Worm (Caenorhabditis elegans) whole organism, L1 larva: ENCODE measurements around the gene cyp-43A1.

Source experiments
- C16A3.4 ChIP-seq: fragments of 150-350 bp; optimal IDR thresholded peaks from 2 replicates; lab custom pipeline; 2014; ENCODE audit warnings: missing biosample characterization, missing genetic modification characterization
- C34B4.2 ChIP-seq: sonication (generic microtip); optimal IDR thresholded peaks from 2 replicates; lab custom pipeline; 2017; ENCODE audit warnings: mild to moderate bottlenecking, missing genetic modification characterization, missing compliant biosample characterization
- Y116A8C.19 ChIP-seq: sonication (generic microtip); optimal IDR thresholded peaks from 2 replicates; lab custom pipeline; 2016; ENCODE audit warnings: missing compliant biosample characterization, missing genetic modification characterization, borderline replicate concordance
- aha-1 ChIP-seq: fragments of 150-350 bp; optimal IDR thresholded peaks from 2 replicates; lab custom pipeline; 2014; ENCODE audit warnings: missing biosample characterization, missing genetic modification characterization
- alr-1 ChIP-seq: fragments of 200-800 bp; sonication (Bioruptor generic); optimal IDR thresholded peaks from 2 replicates; lab custom pipeline; 2018; ENCODE audit warnings: borderline replicate concordance, mild to moderate bottlenecking, missing genetic modification characterization, missing compliant biosample characterization
- ama-1 ChIP-seq: fragments of 150-350 bp; optimal IDR thresholded peaks from 2 replicates; lab custom pipeline; 2014
- blmp-1 ChIP-seq: fragments of 150-350 bp; optimal IDR thresholded peaks from 2 replicates; lab custom pipeline; 2014; ENCODE audit warnings: missing biosample characterization, missing genetic modification characterization
- ceh-63 ChIP-seq: fragments of 200-800 bp; sonication (Bioruptor generic); optimal IDR thresholded peaks from 2 replicates; lab custom pipeline; 2018; ENCODE audit warnings: mild to moderate bottlenecking, missing genetic modification characterization, missing compliant biosample characterization
- ceh-82 ChIP-seq, 3 experiments: fragments of 150-350 bp in 1 of 3; sonication (generic microtip) in 2 of 3; optimal IDR thresholded peaks; 2 replicates each; lab custom pipeline; 2014 to 2017; ENCODE audit warnings: missing biosample characterization in 3 of 3, missing genetic modification characterization in 3 of 3
- ceh-88 ChIP-seq: fragments of 200-800 bp; sonication (Bioruptor generic); IDR thresholded peaks from 2 replicates; pipeline ENCODE4 v1.3.6; 2022; ENCODE audit warnings: missing genetic modification characterization, missing compliant biosample characterization
- ces-1 ChIP-seq: fragments of 150-350 bp; optimal IDR thresholded peaks from 2 replicates; lab custom pipeline; 2014; ENCODE audit warnings: missing biosample characterization, missing genetic modification reagents, missing genetic modification characterization
- egl-13 ChIP-seq: sonication (generic microtip); optimal IDR thresholded peaks from 2 replicates; lab custom pipeline; 2016; ENCODE audit warnings: missing genotype, missing genetic modification reagents, missing genetic modification characterization, missing compliant biosample characterization
- elt-2 ChIP-seq: sonication (generic microtip); optimal IDR thresholded peaks from 2 replicates; lab custom pipeline; 2016; ENCODE audit warnings: missing genetic modification characterization, mild to moderate bottlenecking, inconsistent platforms, missing compliant biosample characterization, missing genetic modification reagents
- ets-5 ChIP-seq: fragments of 200-800 bp; sonication (Bioruptor generic); IDR thresholded peaks from 2 replicates; pipeline ENCODE4 v1.3.6; 2022; ENCODE audit warnings: missing genetic modification characterization, missing compliant biosample characterization
- grh-1 ChIP-seq: fragments of 200-800 bp; sonication (Bioruptor generic); IDR thresholded peaks from 2 replicates; pipeline ENCODE4 v1.3.6; 2022; ENCODE audit warnings: missing genetic modification reagents, missing genetic modification characterization, missing compliant biosample characterization
- hpl-2 ChIP-seq: fragments of 150-350 bp; optimal IDR thresholded peaks from 2 replicates; lab custom pipeline; 2014; ENCODE audit warnings: missing biosample characterization, missing genetic modification reagents, missing genetic modification characterization
- isw-1 ChIP-seq: fragments of 200-800 bp; sonication (Bioruptor generic); IDR thresholded peaks from 2 replicates; pipeline ENCODE4 v1.3.6; 2022; ENCODE audit warnings: missing genetic modification characterization, missing compliant biosample characterization
- jun-1 ChIP-seq: fragments of 150-350 bp; optimal IDR thresholded peaks from 2 replicates; lab custom pipeline; 2014; ENCODE audit warnings: missing biosample characterization, missing genetic modification reagents, missing genetic modification characterization
- lin-14 ChIP-seq: fragments of 200-800 bp; sonication (Bioruptor generic); optimal IDR thresholded peaks from 2 replicates; lab custom pipeline; 2018; ENCODE audit warnings: mild to moderate bottlenecking, missing genetic modification characterization, moderate library complexity, missing compliant biosample characterization
- lin-15B ChIP-seq: fragments of 150-350 bp; sonication (generic microtip); optimal IDR thresholded peaks from 3 replicates; lab custom pipeline; 2014; ENCODE audit warnings: missing biosample characterization, missing genetic modification characterization
- lsy-2 ChIP-seq, 2 experiments: fragments of 150-350 bp; optimal IDR thresholded peaks; 2 replicates each; lab custom pipeline; 2014; ENCODE audit warnings: missing biosample characterization in 2 of 2, missing genetic modification characterization in 2 of 2
- mab-9 ChIP-seq: fragments of 200-800 bp; sonication (Bioruptor generic); IDR thresholded peaks from 2 replicates; pipeline ENCODE4 v1.3.6; 2022; ENCODE audit warnings: missing genetic modification reagents, missing genetic modification characterization, missing compliant biosample characterization
- mef-2 ChIP-seq: fragments of 150-350 bp; optimal IDR thresholded peaks from 2 replicates; lab custom pipeline; 2014; ENCODE audit warnings: missing biosample characterization, missing genetic modification characterization
- nhr-11 ChIP-seq: fragments of 150-350 bp; optimal IDR thresholded peaks from 2 replicates; lab custom pipeline; 2014; ENCODE audit warnings: missing biosample characterization, missing genetic modification characterization
- nhr-20 ChIP-seq: sonication (generic microtip); optimal IDR thresholded peaks from 2 replicates; lab custom pipeline; 2016; ENCODE audit warnings: mild to moderate bottlenecking, missing genetic modification characterization, missing compliant biosample characterization
- nhr-47 ChIP-seq: sonication (generic microtip); optimal IDR thresholded peaks from 2 replicates; lab custom pipeline; 2016; ENCODE audit warnings: mild to moderate bottlenecking, missing genetic modification characterization, moderate library complexity, missing compliant biosample characterization
- nhr-71 ChIP-seq: sonication (generic microtip); optimal IDR thresholded peaks from 2 replicates; lab custom pipeline; 2016; ENCODE audit warnings: mild to moderate bottlenecking, missing genetic modification characterization, moderate library complexity, missing compliant biosample characterization
- nhr-76 ChIP-seq: sonication (generic microtip); optimal IDR thresholded peaks from 2 replicates; lab custom pipeline; 2017; ENCODE audit warnings: missing biosample characterization, missing genetic modification characterization
- nhr-77 ChIP-seq: fragments of 150-350 bp; optimal IDR thresholded peaks from 2 replicates; lab custom pipeline; 2014; ENCODE audit warnings: missing biosample characterization, missing genetic modification characterization
- pqm-1 ChIP-seq: sonication (generic microtip); optimal IDR thresholded peaks from 3 replicates; lab custom pipeline; 2017; ENCODE audit warnings: missing biosample characterization, missing genetic modification characterization
- rnt-1 ChIP-seq: sonication (generic microtip); optimal IDR thresholded peaks from 2 replicates; lab custom pipeline; 2016; ENCODE audit warnings: mild to moderate bottlenecking, missing genetic modification characterization, moderate library complexity, missing compliant biosample characterization
- snu-23 ChIP-seq: sonication (generic microtip); optimal IDR thresholded peaks from 2 replicates; lab custom pipeline; 2016; ENCODE audit warnings: missing genetic modification characterization, missing compliant biosample characterization
- sptf-1 ChIP-seq: fragments of 150-350 bp; optimal IDR thresholded peaks from 2 replicates; lab custom pipeline; 2014; ENCODE audit warnings: missing biosample characterization, missing genetic modification characterization
- sup-37 ChIP-seq: fragments of 200-800 bp; sonication (Bioruptor generic); optimal IDR thresholded peaks from 2 replicates; lab custom pipeline; 2018; ENCODE audit warnings: mild to moderate bottlenecking, missing genetic modification characterization, missing compliant biosample characterization
- tbx-2 ChIP-seq: sonication (generic microtip); optimal IDR thresholded peaks from 2 replicates; lab custom pipeline; 2016; ENCODE audit warnings: missing genetic modification characterization, missing compliant biosample characterization
- tlp-1 ChIP-seq: fragments of 150-350 bp; optimal IDR thresholded peaks from 2 replicates; lab custom pipeline; 2014; ENCODE audit warnings: missing biosample characterization, missing genetic modification characterization
- unc-86 ChIP-seq: sonication (generic microtip); optimal IDR thresholded peaks from 2 replicates; lab custom pipeline; 2016; ENCODE audit warnings: missing genetic modification characterization, missing compliant biosample characterization
- unc-98 ChIP-seq: fragments of 200-800 bp; sonication (Bioruptor generic); IDR thresholded peaks from 2 replicates; pipeline ENCODE4 v1.3.6; 2022; ENCODE audit warnings: missing genetic modification characterization, missing compliant biosample characterization
- vab-15 ChIP-seq: sonication (generic microtip); optimal IDR thresholded peaks from 2 replicates; lab custom pipeline; 2017; ENCODE audit warnings: missing genotype, mild to moderate bottlenecking, missing genetic modification characterization, missing compliant biosample characterization
- zag-1 ChIP-seq: fragments of 150-350 bp; optimal IDR thresholded peaks from 2 replicates; lab custom pipeline; 2014; ENCODE audit warnings: missing biosample characterization, missing genetic modification characterization
- ztf-4 ChIP-seq: fragments of 150-350 bp; optimal IDR thresholded peaks from 2 replicates; lab custom pipeline; 2014; ENCODE audit warnings: missing biosample characterization, missing genetic modification characterization

Gene cyp-43A1

ce11 chrX:5720124-5720523, 5.8 kb downstream of the cyp-43A1 start, which contains the start of gene C41G11.1:
Gene C41G11.1 (minus strand): TSS chrX:5720224.
- TF ChIP-seq lin-15B (tag; lab: Kevin White, UChicago): no peak

- TF ChIP-seq ztf-4 (tag; lab: Kevin White, UChicago): no peak
- TF ChIP-seq ceh-82 (tag; optimal IDR thresholded peaks at IDR 0.05; lab: Kevin White, UChicago): no peak
- no peak for TF ChIP-seq nhr-47 (tag; lab: Kevin White, UChicago)
- no peak for TF ChIP-seq isw-1 (GFP tag; lab: Robert Waterston, UW)
- no peak for TF ChIP-seq ama-1
- no peak for TF ChIP-seq lin-14 (GFP tag; lab: Kevin White, UChicago)
- no peak for TF ChIP-seq snu-23 (GFP tag; lab: Kevin White, UChicago)
- TF ChIP-seq lsy-2 (tag; optimal IDR thresholded peaks at IDR 0.05; lab: Kevin White, UChicago): no peak
- TF ChIP-seq vab-15 (tag; lab: Kevin White, UChicago): no peak
- TF ChIP-seq elt-2: no peak
- TF ChIP-seq sup-37 (GFP tag; lab: Kevin White, UChicago): no peak
- TF ChIP-seq egl-13 (tag; lab: Kevin White, UChicago): no peak
- TF ChIP-seq tbx-2 (tag; lab: Kevin White, UChicago): no peak
- no peak for TF ChIP-seq alr-1
Measured at ce11 chrX:5720929-5721328, 6.6 kb downstream of the cyp-43A1 start.

- TF ChIP-seq nhr-11 (tag; lab: Kevin White, UChicago) (no peak), nhr-71 (tag; lab: Kevin White, UChicago) (peak; percentile 12), ces-1 (no peak), lsy-2 (tag; optimal IDR thresholded peaks at IDR 0.05; lab: Kevin White, UChicago) (no peak), sptf-1 (tag; lab: Kevin White, UChicago) (no peak), zag-1 (tag; lab: Kevin White, UChicago) (no peak), nhr-20 (tag; lab: Kevin White, UChicago) (no peak), aha-1 (no peak), snu-23 (GFP tag; lab: Kevin White, UChicago) (no peak), unc-86 (tag; lab: Kevin White, UChicago) (no peak), pqm-1 (tag; lab: Kevin White, UChicago) (no peak), nhr-47 (tag; lab: Kevin White, UChicago) (peak; percentile 27), nhr-76 (tag; lab: Kevin White, UChicago) (no peak), C34B4.2 (tag; lab: Kevin White, UChicago) (no peak), nhr-77 (tag; lab: Kevin White, UChicago) (no peak), tlp-1 (no peak), ets-5 (GFP tag; lab: Robert Waterston, UW) (no peak)
Measured at ce11 chrX:5723758-5724157, 9.4 kb downstream of the cyp-43A1 start.

- peak; percentile 27 for TF ChIP-seq ceh-63 (GFP tag; lab: Kevin White, UChicago)
- peak; percentile 54 for TF ChIP-seq lin-14 (GFP tag; lab: Kevin White, UChicago)
- TF ChIP-seq nhr-11 (tag; lab: Kevin White, UChicago): no peak
Measured at ce11 chrX:5724544-5724943, 10.2 kb downstream of the cyp-43A1 start.

- TF ChIP-seq hpl-2 (GFP tag; lab: Kevin White, UChicago): no peak
- no peak for TF ChIP-seq nhr-76 (tag; lab: Kevin White, UChicago)
- TF ChIP-seq mab-9 (GFP tag; lab: Robert Waterston, UW): no peak
- no peak for TF ChIP-seq blmp-1 (tag; lab: Kevin White, UChicago)
- TF ChIP-seq aha-1: no peak
- no peak for TF ChIP-seq alr-1
- no peak for TF ChIP-seq unc-86 (tag; lab: Kevin White, UChicago)
- TF ChIP-seq ceh-88 (GFP tag; lab: Robert Waterston, UW): no peak
- TF ChIP-seq tbx-2 (tag; lab: Kevin White, UChicago): no peak
- TF ChIP-seq lin-14 (GFP tag; lab: Kevin White, UChicago): no peak
- no peak for TF ChIP-seq Y116A8C.19
- TF ChIP-seq C16A3.4 (tag; lab: Kevin White, UChicago): no peak
- no peak for TF ChIP-seq ztf-4 (tag; lab: Kevin White, UChicago)
- TF ChIP-seq mef-2: no peak
- TF ChIP-seq nhr-47 (tag; lab: Kevin White, UChicago): no peak
- TF ChIP-seq unc-98 (GFP tag; lab: Robert Waterston, UW): no peak
- TF ChIP-seq jun-1 (tag; lab: Kevin White, UChicago): no peak
- no peak for TF ChIP-seq grh-1 (GFP tag; lab: Robert Waterston, UW)
- TF ChIP-seq rnt-1 (tag; lab: Kevin White, UChicago): no peak
Measured at ce11 chrX:5726160-5726559, 11.8 kb downstream of the cyp-43A1 start.
